Worm (Caenorhabditis elegans) whole organism, L3 larva: ENCODE results near the gene srbc-40.

Source experiments
- ZK546.5 ChIP-seq: sonication (generic microtip); optimal IDR thresholded peaks from 2 replicates; lab custom pipeline; 2017; ENCODE audit warnings: missing biosample characterization, missing genetic modification characterization
- ama-1 ChIP-seq: fragments of 150-350 bp; optimal IDR thresholded peaks from 2 replicates; lab custom pipeline; 2018
- egl-27 ChIP-seq: sonication (generic microtip); optimal IDR thresholded peaks from 4 replicates; lab custom pipeline; 2017; ENCODE audit warnings: missing biosample characterization, missing genetic modification reagents, missing genetic modification characterization
- egl-5 ChIP-seq: fragments of 150-350 bp; optimal IDR thresholded peaks from 2 replicates; lab custom pipeline; 2017; ENCODE audit warnings: missing biosample characterization, missing genetic modification reagents, missing genetic modification characterization, inconsistent platforms
- fkh-10 ChIP-seq: sonication (generic microtip); optimal IDR thresholded peaks from 2 replicates; lab custom pipeline; 2017; ENCODE audit warnings: missing biosample characterization, missing genetic modification reagents, missing genetic modification characterization
- nhr-11 ChIP-seq: fragments of 150-350 bp; optimal IDR thresholded peaks from 2 replicates; lab custom pipeline; 2014; ENCODE audit warnings: missing biosample characterization, missing genetic modification characterization
- nhr-25 ChIP-seq: sonication (generic microtip); optimal IDR thresholded peaks from 2 replicates; lab custom pipeline; 2017; ENCODE audit warnings: missing biosample characterization, missing genetic modification characterization
- nhr-77 ChIP-seq: fragments of 150-350 bp; optimal IDR thresholded peaks from 2 replicates; lab custom pipeline; 2014; ENCODE audit warnings: missing biosample characterization, missing genetic modification characterization
- pha-4 ChIP-seq: fragments of 150-350 bp; optimal IDR thresholded peaks from 2 replicates; lab custom pipeline; 2014; ENCODE audit warnings: missing biosample characterization, missing genetic modification reagents, missing genetic modification characterization
- pqm-1 ChIP-seq: fragments of 150-350 bp; optimal IDR thresholded peaks from 2 replicates; lab custom pipeline; 2017; ENCODE audit warnings: missing biosample characterization, missing genetic modification characterization, inconsistent platforms
- sea-2 ChIP-seq: fragments of 150-350 bp; sonication (generic microtip); optimal IDR thresholded peaks from 4 replicates; lab custom pipeline; 2014; ENCODE audit warnings: missing biosample characterization, missing genetic modification reagents, missing genetic modification characterization
- unc-62 ChIP-seq: fragments of 150-350 bp; sonication (generic microtip); optimal IDR thresholded peaks from 4 replicates; lab custom pipeline; 2014; ENCODE audit warnings: missing biosample characterization, missing genetic modification reagents, missing genetic modification characterization
- ztf-4 ChIP-seq: fragments of 150-350 bp; optimal IDR thresholded peaks from 2 replicates; lab custom pipeline; 2014; ENCODE audit warnings: missing biosample characterization, missing genetic modification characterization

DNA sequence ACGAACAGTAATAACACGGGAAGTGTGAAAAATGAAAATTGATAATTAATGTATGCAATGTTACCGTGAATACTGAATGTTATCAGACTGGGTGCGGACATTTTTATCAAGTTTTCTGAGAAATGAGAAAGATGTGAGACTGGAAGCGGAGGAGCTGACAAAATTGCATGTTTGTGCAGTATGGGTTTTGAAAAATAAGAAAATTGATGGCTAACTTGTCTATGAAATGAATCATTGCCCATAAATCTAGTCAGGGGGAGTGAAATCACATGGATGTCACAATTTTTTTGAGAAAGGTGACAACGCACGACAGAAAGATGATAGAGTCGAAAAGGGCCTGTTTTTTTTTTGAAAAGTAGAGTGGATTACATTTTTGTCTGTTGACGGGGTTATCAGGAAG lies 48.3 kb downstream of the srbc-40 start, which contains the start of gene sru-24:
- no peak for TF ChIP-seq ZK546.5
- TF ChIP-seq fkh-10 (GFP tag; lab: Kevin White, UChicago), result no peak
- no peak for TF ChIP-seq pha-4 (tag; lab: Kevin White, UChicago)
- TF ChIP-seq unc-62 (GFP tag; lab: Kevin White, UChicago), result no peak
- no peak for TF ChIP-seq pqm-1 (tag; lab: Kevin White, UChicago)
- TF ChIP-seq nhr-25 (tag; lab: Kevin White, UChicago), result no peak
- TF ChIP-seq egl-27 (tag; lab: Kevin White, UChicago), result no peak
- TF ChIP-seq ztf-4, result no peak
- TF ChIP-seq ama-1 (lab: Kevin White, UChicago), result no peak
- no peak for TF ChIP-seq nhr-77 (tag; lab: Kevin White, UChicago)
- TF ChIP-seq sea-2, result no peak
- no peak for TF ChIP-seq nhr-11 (tag; lab: Kevin White, UChicago)
- TF ChIP-seq egl-5 (tag; lab: Kevin White, UChicago), result no peak
